Fruit fly (Drosophila melanogaster) whole organism, larva: ENCODE data around the gene nerfin-1.
"Not testable (repeated sequence)": the region's sequence is repeated elsewhere in the genome, so short reads cannot be mapped to it uniquely, and the experiment has no call there.

Experiments used
- noc ChIP-seq: fragments of 200-800 bp; sonication (Bioruptor generic); optimal IDR thresholded peaks from 3 replicates; lab custom pipeline; 2019; ENCODE audit warnings: missing biosample characterization, mild to moderate bottlenecking, missing genetic modification characterization, moderate library complexity

nerfin-1 gene

DNA sequence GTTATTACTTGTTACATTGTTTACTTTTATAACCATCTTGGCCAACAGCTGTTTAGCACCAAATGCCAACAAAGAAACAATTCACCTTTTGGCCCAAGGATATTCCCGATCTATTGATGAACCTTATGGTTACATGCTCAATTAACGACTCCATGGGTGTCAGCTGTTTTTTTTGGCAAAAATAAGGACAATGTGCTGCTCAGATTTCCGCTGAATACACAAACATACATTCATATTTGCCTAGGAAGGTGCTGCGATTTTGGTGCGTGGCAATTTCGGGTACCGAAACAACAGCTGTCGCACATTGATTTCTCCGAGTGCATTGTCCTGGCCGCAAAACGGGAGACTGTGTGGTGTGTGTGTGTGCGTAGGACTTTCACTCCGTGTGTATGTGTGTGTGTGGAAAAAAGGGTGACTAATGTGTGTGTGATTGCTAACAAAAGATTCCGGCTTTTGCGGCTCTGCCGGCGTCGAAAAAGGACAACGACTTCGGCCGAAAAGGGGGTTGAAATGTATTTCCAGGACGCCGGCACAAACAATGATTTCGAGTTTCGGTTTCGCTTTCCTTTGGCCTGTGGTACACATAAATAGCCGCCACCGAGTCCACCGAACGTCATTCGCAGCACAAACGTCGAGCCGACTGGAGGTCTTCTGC lies at the start of gene nerfin-1:
TSS of gene nerfin-1 (plus strand) at position 605 of the 655 bp plus-strand sequence.
- TF ChIP-seq noc = no peak

DNA sequence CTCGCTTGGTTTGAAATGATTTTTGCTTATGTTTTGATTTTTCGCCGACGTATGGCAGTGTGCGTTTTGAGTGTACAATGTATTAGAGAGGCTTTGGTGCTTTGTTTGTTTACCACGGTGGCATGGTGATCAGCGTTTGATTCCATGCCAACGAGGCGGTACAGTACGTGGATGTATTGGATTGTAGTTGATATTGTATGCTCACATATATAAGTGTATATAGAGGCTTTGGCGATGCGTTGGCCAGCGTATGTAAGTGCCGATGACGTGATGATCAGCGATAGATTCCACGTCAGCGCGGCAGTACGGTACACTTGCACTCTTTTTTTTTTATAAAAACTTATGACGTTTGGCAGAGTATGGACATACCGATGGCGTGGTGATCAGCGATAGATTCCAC lies 43.8 kb upstream of the nerfin-1 start, which contains the start of gene CG12502:
TSS of gene CG12502 (plus strand) at position 301 of the 400 bp plus-strand sequence.
- TF ChIP-seq noc = not testable (repeated sequence)

DNA sequence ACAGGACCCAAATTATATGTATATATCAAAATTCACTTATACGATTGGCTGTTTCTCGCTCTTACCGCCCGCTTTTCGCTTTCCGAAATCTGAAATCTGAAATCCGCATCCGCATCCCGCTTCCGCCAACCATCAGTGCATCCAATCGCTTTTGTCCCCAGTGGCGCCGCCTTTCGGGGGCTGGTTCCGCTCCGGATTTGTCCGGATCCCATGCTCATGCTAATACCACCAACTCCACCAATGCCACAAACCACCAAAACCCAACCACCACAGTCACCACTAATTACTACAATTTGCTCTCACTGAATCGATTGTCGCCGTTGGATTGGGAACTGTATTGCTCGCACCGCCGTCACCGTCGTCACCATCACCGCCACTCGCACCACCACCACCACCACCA lies 40.1 kb upstream of the nerfin-1 start:
- TF ChIP-seq noc = no peak

- no peak for TF ChIP-seq noc
Observed at dm6 chr3L:871713-872112, 37.2 kb upstream of the nerfin-1 start, which contains the start of gene Usp10. Usp10 (plus strand) TSS chr3L:871899.

DNA sequence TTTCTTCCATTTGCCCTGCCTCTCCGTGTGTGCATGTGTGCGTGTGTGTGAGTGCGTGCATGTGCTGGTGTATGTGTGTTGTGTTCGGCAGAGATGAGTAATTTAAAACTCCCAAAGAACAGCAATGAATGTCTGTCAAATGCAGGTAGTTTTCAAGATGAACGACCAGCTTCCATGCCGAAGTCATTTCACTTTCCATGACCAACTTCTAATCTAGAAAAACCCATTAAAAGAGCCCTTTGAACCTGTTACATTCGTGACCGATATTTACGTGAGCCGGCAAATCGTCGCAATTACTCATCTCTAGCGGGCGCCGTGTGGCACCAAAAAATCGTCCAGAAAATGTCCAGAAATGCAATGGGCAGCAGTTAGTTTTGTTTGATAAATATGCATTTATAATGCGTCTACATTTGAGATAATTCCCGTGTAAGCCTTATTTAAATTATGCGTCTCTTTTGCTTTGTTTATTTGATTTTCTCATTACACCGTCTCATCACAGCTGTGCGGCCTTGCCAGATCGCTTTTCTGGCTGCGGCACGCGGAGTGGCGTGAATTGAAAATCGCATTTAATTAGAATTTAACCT lies 36.4 kb upstream of the nerfin-1 start:
- no peak for TF ChIP-seq noc

dm6 chr3L:875416-876011 lies 33.4 kb upstream of the nerfin-1 start:
- TF ChIP-seq noc = peak; percentile 17

- TF ChIP-seq noc = no peak
Observed at dm6 chr3L:876087-876486, 32.8 kb upstream of the nerfin-1 start.

DNA sequence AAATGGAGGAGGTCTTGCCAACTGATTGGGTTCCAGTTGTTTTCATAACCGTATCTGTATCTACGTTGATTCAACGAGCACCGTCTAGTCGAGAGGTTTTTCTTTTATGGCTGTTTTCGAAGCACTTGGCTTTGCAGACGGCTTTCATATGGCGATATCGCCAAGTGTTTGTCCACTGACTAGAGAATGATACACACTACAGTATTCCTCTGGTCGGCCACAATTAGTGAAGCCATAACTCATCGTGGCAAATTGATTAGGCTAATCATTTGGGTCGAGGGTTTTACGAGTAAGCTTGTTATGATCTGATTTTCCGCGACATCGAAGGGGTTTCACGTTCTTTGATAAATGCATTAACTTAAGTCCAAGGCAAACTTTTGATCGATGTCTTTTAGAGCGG lies 32.3 kb upstream of the nerfin-1 start:
- peak; percentile 28 for TF ChIP-seq noc

DNA sequence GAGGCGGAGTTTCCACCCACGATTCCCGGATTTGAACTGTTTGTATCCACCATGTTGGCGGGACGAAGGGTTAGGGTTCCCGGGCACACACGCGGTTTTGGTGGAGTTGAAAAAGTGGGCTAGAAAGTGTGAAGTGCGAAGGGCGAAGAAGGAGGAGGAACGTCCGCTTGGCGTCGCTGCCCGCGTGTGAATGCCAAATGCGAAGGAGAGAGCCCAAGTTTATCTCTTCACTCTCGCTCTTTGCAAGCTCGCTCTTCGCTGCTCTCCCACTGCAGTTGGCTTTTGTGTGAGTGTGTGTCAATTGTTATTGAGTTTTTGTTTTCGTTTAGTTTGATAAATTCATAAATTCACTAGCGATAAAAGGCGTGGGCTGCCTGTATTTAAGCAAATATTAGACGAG lies 28.1 kb upstream of the nerfin-1 start:
- TF ChIP-seq noc = no peak

- no peak for TF ChIP-seq noc
Observed at dm6 chr3L:881496-882235, 27.2 kb upstream of the nerfin-1 start, which contains the start of gene CG13907. CG13907 (minus strand) TSS chr3L:882013.

DNA sequence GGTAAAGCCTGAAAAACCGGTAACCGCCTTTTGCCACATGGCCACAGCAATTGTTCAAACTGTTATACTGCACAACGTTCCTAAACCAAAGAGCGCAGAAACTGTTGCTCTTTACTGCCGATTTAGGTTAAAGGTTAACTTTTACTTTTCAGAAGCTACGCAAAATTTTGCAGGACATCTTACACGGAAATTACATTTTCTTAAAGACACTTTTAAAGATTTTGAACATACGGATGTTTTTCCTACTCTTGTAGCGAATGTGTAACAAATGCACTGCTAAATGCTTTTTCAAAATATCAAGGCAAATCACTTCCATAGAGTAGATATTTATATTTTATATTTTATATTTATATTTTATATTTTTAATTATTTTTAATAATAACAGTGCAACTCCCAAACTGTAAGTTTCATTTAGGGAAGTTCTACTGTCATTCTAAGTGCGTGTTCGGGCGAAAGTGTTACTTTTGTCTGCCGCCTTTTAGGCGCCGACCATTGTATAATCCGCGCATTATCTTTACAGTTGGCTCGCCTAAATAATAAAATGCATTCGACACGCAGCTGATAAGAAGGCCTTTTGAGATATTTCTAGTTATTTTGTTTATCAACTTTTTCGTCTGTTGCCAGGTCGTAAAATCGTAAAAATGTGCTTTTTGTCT lies 26.5 kb upstream of the nerfin-1 start:
- no peak for TF ChIP-seq noc

- no peak for TF ChIP-seq noc
Observed at dm6 chr3L:882892-883255, 26.0 kb upstream of the nerfin-1 start.

- TF ChIP-seq noc = no peak
Observed at dm6 chr3L:883786-884185, 25.1 kb upstream of the nerfin-1 start.

DNA sequence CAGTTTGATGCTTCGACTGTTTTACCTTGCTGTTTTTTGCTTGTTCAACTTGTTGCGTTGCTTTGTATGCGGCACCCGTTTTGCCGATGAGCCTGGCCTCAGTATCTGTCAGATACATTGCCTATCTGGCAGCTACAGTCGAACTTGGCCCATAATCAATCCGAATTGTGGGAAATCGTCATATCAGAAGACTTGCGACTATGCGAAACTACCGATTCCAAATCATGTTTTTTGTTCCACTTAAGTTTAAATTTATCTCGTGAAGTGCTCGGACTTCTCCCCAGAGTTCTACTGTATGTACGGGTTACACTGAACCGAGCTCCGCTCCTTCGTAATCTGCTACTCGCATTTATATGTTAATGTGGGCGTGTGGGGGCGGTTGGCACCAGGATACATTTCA lies 24.7 kb upstream of the nerfin-1 start:
- no peak for TF ChIP-seq noc

dm6 chr3L:885006-885405 lies 23.9 kb upstream of the nerfin-1 start:
- TF ChIP-seq noc = no peak

DNA sequence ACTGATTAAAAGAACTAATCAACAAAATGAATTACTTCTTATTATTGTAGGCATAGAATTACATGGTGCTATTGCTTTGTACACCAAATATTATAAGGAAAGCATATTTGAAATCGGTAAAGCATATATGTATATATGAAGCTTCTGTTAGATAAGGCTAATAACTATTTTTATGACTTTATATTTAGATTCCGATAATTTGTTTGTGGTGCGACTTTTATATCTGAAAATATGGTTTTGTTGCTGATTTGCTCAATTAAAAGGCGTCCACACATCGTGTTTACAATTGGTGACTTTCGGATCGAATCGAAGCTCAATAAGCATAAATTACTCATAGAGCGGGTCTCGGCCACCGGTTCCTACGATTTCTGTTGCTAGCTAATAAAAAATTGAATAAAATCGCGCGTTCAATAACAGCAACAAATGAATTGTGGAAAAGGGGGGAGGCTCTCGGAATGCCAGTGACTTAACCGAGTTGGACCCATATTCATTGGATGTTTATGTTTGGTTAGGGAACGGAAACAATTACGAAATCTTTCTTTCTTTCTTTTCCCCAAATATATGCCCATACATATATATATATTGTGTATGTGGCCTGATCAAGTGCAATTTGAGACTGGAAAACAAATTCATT lies 23.2 kb upstream of the nerfin-1 start:
- no peak for TF ChIP-seq noc
